Fruit fly (Drosophila melanogaster): ENCODE results near the gene obst-H.

- no peak for TF ChIP-seq psq (optimal IDR thresholded peaks at IDR 0.05)
- no peak for TF ChIP-seq usp (GFP tag; optimal IDR thresholded peaks at IDR 0.05)
Observed at dm6 chr3L:15533402-15534129, 4.5 kb upstream of the obst-H start.
